Worm (Caenorhabditis elegans) whole organism, late embryonic: ENCODE results near the gene C55A6.1.
"Not testable (repeated sequence)": the region's sequence is repeated elsewhere in the genome, so short reads cannot be mapped to it uniquely, and the experiment has no call there.

Experiments
- C38D4.7 ChIP-seq: fragments of 200-800 bp; sonication (Bioruptor generic); optimal IDR thresholded peaks from 2 replicates; lab custom pipeline; 2018; ENCODE audit warnings: mild to moderate bottlenecking, missing genetic modification characterization, moderate library complexity, missing compliant biosample characterization
- K02D7.2 ChIP-seq: sonication (generic microtip); optimal IDR thresholded peaks from 2 replicates; lab custom pipeline; 2017; ENCODE audit warnings: mild to moderate bottlenecking, missing genetic modification characterization, missing compliant biosample characterization
- T23F11.4 ChIP-seq: fragments of 200-800 bp; sonication (Bioruptor generic); optimal IDR thresholded peaks from 2 replicates; lab custom pipeline; 2018; ENCODE audit warnings: mild to moderate bottlenecking, missing genetic modification characterization, missing compliant biosample characterization
- ahr-1 ChIP-seq: sonication (generic microtip); optimal IDR thresholded peaks from 2 replicates; lab custom pipeline; 2016; ENCODE audit warnings: missing genetic modification characterization, missing compliant biosample characterization
- ama-1 ChIP-seq: fragments of 150-350 bp; optimal IDR thresholded peaks from 2 replicates; lab custom pipeline; 2014
- ceh-14 ChIP-seq: sonication (generic microtip); optimal IDR thresholded peaks from 2 replicates; lab custom pipeline; 2016; ENCODE audit warnings: missing genotype, missing genetic modification characterization, missing compliant biosample characterization
- ceh-18 ChIP-seq: sonication (generic microtip); optimal IDR thresholded peaks from 2 replicates; lab custom pipeline; 2016; ENCODE audit warnings: missing genetic modification characterization, missing compliant biosample characterization
- ceh-19 ChIP-seq: fragments of 200-800 bp; sonication (Bioruptor generic); optimal IDR thresholded peaks from 2 replicates; lab custom pipeline; 2018; ENCODE audit warnings: mild to moderate bottlenecking, missing genetic modification characterization, missing compliant biosample characterization
- ceh-22 ChIP-seq: sonication (generic microtip); optimal IDR thresholded peaks from 2 replicates; lab custom pipeline; 2017; ENCODE audit warnings: missing biosample characterization, missing genetic modification characterization
- ceh-30 ChIP-seq: fragments of 150-350 bp; optimal IDR thresholded peaks from 2 replicates; lab custom pipeline; 2014; ENCODE audit warnings: missing biosample characterization, missing genetic modification characterization
- ceh-6 ChIP-seq: fragments of 200-800 bp; sonication (Bioruptor generic); optimal IDR thresholded peaks from 2 replicates; lab custom pipeline; 2018; ENCODE audit warnings: mild to moderate bottlenecking, missing genetic modification characterization, missing compliant biosample characterization
- ceh-9 ChIP-seq: sonication (generic microtip); optimal IDR thresholded peaks from 2 replicates; lab custom pipeline; 2016; ENCODE audit warnings: mild to moderate bottlenecking, missing genetic modification characterization, inconsistent platforms, missing compliant biosample characterization
- dmd-4 ChIP-seq: sonication (generic microtip); optimal IDR thresholded peaks from 2 replicates; lab custom pipeline; 2016; ENCODE audit warnings: borderline replicate concordance, missing genetic modification characterization, missing compliant biosample characterization
- eyg-1 ChIP-seq: sonication (generic microtip); optimal IDR thresholded peaks from 2 replicates; lab custom pipeline; 2016; ENCODE audit warnings: missing genotype, missing genetic modification characterization, missing compliant biosample characterization
- fkh-6 ChIP-seq: sonication (generic microtip); optimal IDR thresholded peaks from 2 replicates; lab custom pipeline; 2016; ENCODE audit warnings: missing genetic modification characterization, missing compliant biosample characterization
- gmeb-2 ChIP-seq: sonication (generic microtip); optimal IDR thresholded peaks from 2 replicates; lab custom pipeline; 2016; ENCODE audit warnings: missing genetic modification characterization, inconsistent platforms, missing compliant biosample characterization
- hlh-15 ChIP-seq: sonication (generic microtip); optimal IDR thresholded peaks from 2 replicates; lab custom pipeline; 2016; ENCODE audit warnings: missing genetic modification characterization, missing compliant biosample characterization
- hlh-6 ChIP-seq: sonication (generic microtip); optimal IDR thresholded peaks from 2 replicates; lab custom pipeline; 2016; ENCODE audit warnings: missing genotype, missing genetic modification characterization, missing compliant biosample characterization
- mec-3 ChIP-seq: sonication (generic microtip); optimal IDR thresholded peaks from 2 replicates; lab custom pipeline; 2016; ENCODE audit warnings: borderline replicate concordance, missing genetic modification characterization, missing compliant biosample characterization
- nfya-1 ChIP-seq: sonication (generic microtip); optimal IDR thresholded peaks from 2 replicates; lab custom pipeline; 2017; ENCODE audit warnings: missing genetic modification characterization, mild to moderate bottlenecking, missing compliant biosample characterization, antibody characterized with exemption, moderate library complexity
- pag-3 ChIP-seq: sonication (generic microtip); optimal IDR thresholded peaks from 2 replicates; lab custom pipeline; 2016; ENCODE audit warnings: missing compliant biosample characterization, missing genetic modification characterization, borderline replicate concordance
- pat-9 ChIP-seq: fragments of 200-800 bp; sonication (Bioruptor generic); optimal IDR thresholded peaks from 2 replicates; lab custom pipeline; 2018; ENCODE audit warnings: mild to moderate bottlenecking, missing genetic modification characterization, moderate library complexity, missing compliant biosample characterization
- pha-2 ChIP-seq: sonication (generic microtip); optimal IDR thresholded peaks from 2 replicates; lab custom pipeline; 2017; ENCODE audit warnings: mild to moderate bottlenecking, missing genetic modification characterization, missing compliant biosample characterization
- pqm-1 ChIP-seq: sonication (generic microtip); optimal IDR thresholded peaks from 2 replicates; lab custom pipeline; 2016; ENCODE audit warnings: missing genetic modification characterization, missing compliant biosample characterization
- pros-1 ChIP-seq: fragments of 150-350 bp; optimal IDR thresholded peaks from 2 replicates; lab custom pipeline; 2014; ENCODE audit warnings: missing biosample characterization, missing genetic modification reagents, missing genetic modification characterization
- ref-2 ChIP-seq: sonication (generic microtip); optimal IDR thresholded peaks from 2 replicates; lab custom pipeline; 2016; ENCODE audit warnings: missing genetic modification characterization, missing compliant biosample characterization
- sox-2 ChIP-seq: fragments of 200-800 bp; sonication (Bioruptor generic); IDR thresholded peaks from 2 replicates; pipeline ENCODE4 v1.3.6; 2022; ENCODE audit warnings: missing genetic modification reagents, missing genetic modification characterization, missing compliant biosample characterization
- unc-42 ChIP-seq: sonication (generic microtip); optimal IDR thresholded peaks from 2 replicates; lab custom pipeline; 2016; ENCODE audit warnings: missing genotype, missing genetic modification characterization, missing compliant biosample characterization
- unc-86 ChIP-seq: sonication (generic microtip); optimal IDR thresholded peaks from 2 replicates; lab custom pipeline; 2016; ENCODE audit warnings: missing genetic modification characterization, missing compliant biosample characterization
- zip-5 ChIP-seq: sonication (generic microtip); optimal IDR thresholded peaks from 2 replicates; lab custom pipeline; 2016; ENCODE audit warnings: missing genetic modification characterization, missing compliant biosample characterization
- ztf-16 ChIP-seq: sonication (generic microtip); optimal IDR thresholded peaks from 2 replicates; lab custom pipeline; 2017; ENCODE audit warnings: missing genetic modification characterization, missing compliant biosample characterization

C55A6.1 gene

ce11 chrV:11484404-11484803 lies 20.4 kb downstream of the C55A6.1 start:
- TF ChIP-seq ceh-22: no peak
- no peak for TF ChIP-seq ceh-18 (tag; lab: Kevin White, UChicago)
- TF ChIP-seq pros-1: no peak
- TF ChIP-seq nfya-1: no peak
- TF ChIP-seq ref-2 (tag; lab: Kevin White, UChicago): no peak
- TF ChIP-seq pat-9: no peak

ce11 chrV:11483580-11484092 lies 21.1 kb downstream of the C55A6.1 start, which contains the start of gene col-157:
col-157 (plus strand) TSS chrV:11484042.
- not testable (repeated sequence) for TF ChIP-seq ceh-30; nfya-1; ztf-16 (tag; lab: Kevin White, UChicago)

- TF ChIP-seq ceh-14 (tag; lab: Kevin White, UChicago); pqm-1 (tag; lab: Kevin White, UChicago); ama-1 (lab: Kevin White, UChicago): not testable (repeated sequence)
Measured at ce11 chrV:11480734-11481133, 24.0 kb downstream of the C55A6.1 start, which contains the start of gene T11F9.14. T11F9.14 (minus strand) TSS chrV:11480834.

ce11 chrV:11479406-11479805 lies 25.4 kb downstream of the C55A6.1 start, which contains the start of gene T11F9.22:
T11F9.22 (plus strand) TSS chrV:11479706.
- TF ChIP-seq hlh-6 (tag; lab: Kevin White, UChicago) (no peak), gmeb-2 (tag; lab: Kevin White, UChicago) (no peak), ceh-14 (tag; lab: Kevin White, UChicago) (no peak), unc-86 (tag; lab: Kevin White, UChicago) (no peak), mec-3 (tag; lab: Kevin White, UChicago) (no peak), ahr-1 (tag; lab: Kevin White, UChicago) (no peak), pha-2 (tag; lab: Kevin White, UChicago) (no peak), sox-2 (no peak), eyg-1 (tag; lab: Kevin White, UChicago) (no peak), K02D7.2 (tag; lab: Kevin White, UChicago) (no peak), ama-1 (lab: Kevin White, UChicago) (no peak), hlh-15 (no peak), ceh-19 (GFP tag; lab: Kevin White, UChicago) (no peak), fkh-6 (no peak)

- TF ChIP-seq pag-3 (tag; lab: Kevin White, UChicago); unc-42 (tag; lab: Kevin White, UChicago); ceh-9: not testable (repeated sequence)
Measured at ce11 chrV:11475638-11476037, 29.1 kb downstream of the C55A6.1 start, which contains the start of gene T11F9.7. T11F9.7 (plus strand) TSS chrV:11475938.

- TF ChIP-seq pros-1: no peak
Measured at ce11 chrV:11474399-11474798, 30.4 kb downstream of the C55A6.1 start, which contains the start of gene nas-22. nas-22 (plus strand) TSS chrV:11474699.

ce11 chrV:11472209-11472608 lies 32.6 kb downstream of the C55A6.1 start, which contains the start of the genes nas-20 and nas-21:
nas-20 (minus strand) TSS chrV:11472309.
nas-21 (plus strand) TSS chrV:11472564.
- no peak for TF ChIP-seq T23F11.4 (GFP tag; lab: Kevin White, UChicago)
- TF ChIP-seq ceh-6 (GFP tag; lab: Kevin White, UChicago): no peak
- no peak for TF ChIP-seq C38D4.7 (GFP tag; lab: Kevin White, UChicago)
- no peak for TF ChIP-seq K02D7.2 (tag; lab: Kevin White, UChicago)
- no peak for TF ChIP-seq pha-2 (tag; lab: Kevin White, UChicago)
- TF ChIP-seq hlh-15: no peak
- no peak for TF ChIP-seq dmd-4
- no peak for TF ChIP-seq zip-5 (tag; lab: Kevin White, UChicago)
